Worm (Caenorhabditis elegans) whole organism, L4 larva: ENCODE data around the gene syx-2.

Experiments
- R02D3.7 ChIP-seq: fragments of 150-350 bp; sonication (generic microtip); optimal IDR thresholded peaks from 3 replicates; lab custom pipeline; 2014; ENCODE audit warnings: missing biosample characterization, missing genetic modification characterization
- ceh-32 ChIP-seq: sonication (generic microtip); optimal IDR thresholded peaks from 2 replicates; lab custom pipeline; 2016; ENCODE audit warnings: mild to moderate bottlenecking, missing genetic modification characterization, missing compliant biosample characterization; ENCODE audit not compliant: poor library complexity
- dpl-1 ChIP-seq: fragments of 150-350 bp; optimal IDR thresholded peaks from 2 replicates; lab custom pipeline; 2014; ENCODE audit warnings: missing biosample characterization, missing genetic modification reagents, missing genetic modification characterization
- fos-1 ChIP-seq: fragments of 150-350 bp; optimal IDR thresholded peaks from 2 replicates; lab custom pipeline; 2014; ENCODE audit warnings: missing biosample characterization, missing genetic modification characterization
- lin-15B ChIP-seq: fragments of 150-350 bp; sonication (generic microtip); optimal IDR thresholded peaks from 3 replicates; lab custom pipeline; 2014; ENCODE audit warnings: missing biosample characterization, missing genetic modification characterization
- mdl-1 ChIP-seq, 2 experiments: fragments of 150-350 bp in 1 of 2; sonication (generic microtip) in 1 of 2; optimal IDR thresholded peaks; 2 replicates each; lab custom pipeline; 2014 to 2017; ENCODE audit warnings: missing biosample characterization in 2 of 2, missing genetic modification characterization in 2 of 2
- mdt-29 ChIP-seq: fragments of 200-800 bp; sonication (Bioruptor generic); IDR thresholded peaks from 2 replicates; pipeline ENCODE4 v1.3.6; 2022; ENCODE audit warnings: missing genetic modification reagents, missing genetic modification characterization, missing compliant biosample characterization
- nhr-11 ChIP-seq: fragments of 150-350 bp; optimal IDR thresholded peaks from 2 replicates; lab custom pipeline; 2014; ENCODE audit warnings: missing biosample characterization, missing genetic modification characterization
- nhr-237 ChIP-seq: sonication (generic microtip); optimal IDR thresholded peaks from 2 replicates; lab custom pipeline; 2017; ENCODE audit warnings: missing biosample characterization, missing genetic modification characterization
- nhr-28 ChIP-seq: fragments of 150-350 bp; optimal IDR thresholded peaks from 2 replicates; lab custom pipeline; 2014; ENCODE audit warnings: missing biosample characterization, missing genetic modification characterization
- nhr-77 ChIP-seq: fragments of 150-350 bp; optimal IDR thresholded peaks from 2 replicates; lab custom pipeline; 2014; ENCODE audit warnings: missing biosample characterization, missing genetic modification characterization
- pqm-1 ChIP-seq: sonication (generic microtip); optimal IDR thresholded peaks from 2 replicates; lab custom pipeline; 2017; ENCODE audit warnings: missing biosample characterization, missing genetic modification characterization
- ztf-11 ChIP-seq: fragments of 150-350 bp; optimal IDR thresholded peaks from 2 replicates; lab custom pipeline; 2014; ENCODE audit warnings: missing biosample characterization, missing genetic modification characterization

- TF ChIP-seq pqm-1 (tag; lab: Kevin White, UChicago) (no peak), nhr-28 (peak; percentile 5), lin-15B (tag; lab: Kevin White, UChicago) (no peak), R02D3.7 (tag; lab: Kevin White, UChicago) (no peak), fos-1 (no peak), nhr-237 (tag; lab: Kevin White, UChicago) (no peak), ceh-32 (tag; lab: Kevin White, UChicago) (no peak), ztf-11 (tag; lab: Kevin White, UChicago) (no peak), nhr-77 (tag; lab: Kevin White, UChicago) (no peak), nhr-11 (tag; lab: Kevin White, UChicago) (no peak), mdt-29 (GFP tag; lab: Robert Waterston, UW) (no peak), dpl-1 (GFP tag; lab: Kevin White, UChicago) (peak; percentile 34), mdl-1 (tag; optimal IDR thresholded peaks at IDR 0.05; lab: Kevin White, UChicago) (peak in 1 of 2 experiments; percentile 10)
These were observed 35.9 kb downstream of the syx-2 start, which contains the start of the genes C31E10.5 and C31E10.6 for ce11 chrX:13995803-13996388.
